Worm (Caenorhabditis elegans) whole organism, L4/young adult: ENCODE measurements around the gene idpc-2.
A peak's percentile ranks its signal among the peaks of the same experiment; 100 is the strongest.

Experiments
- W03F9.2 ChIP-seq: fragments of 150-350 bp; optimal IDR thresholded peaks from 2 replicates; lab custom pipeline; 2014; ENCODE audit warnings: missing biosample characterization, missing genetic modification characterization
- dao-5 ChIP-seq: sonication (generic microtip); optimal IDR thresholded peaks from 2 replicates; lab custom pipeline; 2016; ENCODE audit warnings: missing genotype, missing genetic modification characterization, moderate library complexity, missing compliant biosample characterization
- him-1 ChIP-seq: sonication (generic microtip); optimal IDR thresholded peaks from 2 replicates; lab custom pipeline; 2016; ENCODE audit warnings: missing genotype, missing genetic modification reagents, missing genetic modification characterization, missing compliant biosample characterization

idpc-2 gene

ce11 chrV:8653080-8653821 lies 32.1 kb upstream of the idpc-2 start:
- TF ChIP-seq dao-5 (tag; lab: Kevin White, UChicago) (no peak), him-1 (tag; lab: Kevin White, UChicago) (no peak), W03F9.2 (no peak)

- TF ChIP-seq dao-5 (tag; lab: Kevin White, UChicago): no peak
- TF ChIP-seq W03F9.2: no peak
- no peak for TF ChIP-seq him-1 (tag; lab: Kevin White, UChicago)
Observed at ce11 chrV:8652177-8652576, 31.1 kb upstream of the idpc-2 start.

ce11 chrV:8651007-8651711 lies 30.0 kb upstream of the idpc-2 start:
- TF ChIP-seq W03F9.2 (peak; percentile 36), him-1 (tag; lab: Kevin White, UChicago) (no peak), dao-5 (tag; lab: Kevin White, UChicago) (no peak)

- TF ChIP-seq him-1 (tag; lab: Kevin White, UChicago): no peak
- no peak for TF ChIP-seq W03F9.2
- no peak for TF ChIP-seq dao-5 (tag; lab: Kevin White, UChicago)
Observed at ce11 chrV:8650365-8650764, 29.3 kb upstream of the idpc-2 start.

ce11 chrV:8648251-8648650 lies 27.1 kb upstream of the idpc-2 start:
- TF ChIP-seq him-1 (tag; lab: Kevin White, UChicago): no peak
- TF ChIP-seq W03F9.2: no peak
- no peak for TF ChIP-seq dao-5 (tag; lab: Kevin White, UChicago)

ce11 chrV:8643093-8643492 lies 22.0 kb upstream of the idpc-2 start, which contains the start of gene asp-13:
asp-13 (minus strand) TSS chrV:8643193.
- TF ChIP-seq dao-5 (tag; lab: Kevin White, UChicago): no peak
- TF ChIP-seq him-1 (tag; lab: Kevin White, UChicago): no peak
- TF ChIP-seq W03F9.2: no peak

- TF ChIP-seq dao-5 (tag; lab: Kevin White, UChicago) (no peak), W03F9.2 (no peak), him-1 (tag; lab: Kevin White, UChicago) (no peak)
Observed at ce11 chrV:8641266-8641665, 20.2 kb upstream of the idpc-2 start, which contains the start of gene F28A12.3. F28A12.3 (minus strand) TSS chrV:8641366.

- TF ChIP-seq W03F9.2 (no peak), dao-5 (tag; lab: Kevin White, UChicago) (no peak), him-1 (tag; lab: Kevin White, UChicago) (no peak)
Observed at ce11 chrV:8637666-8638271, 16.7 kb upstream of the idpc-2 start, which contains the start of the genes F28A12.10 and acd-4. F28A12.10 (minus strand) TSS chrV:8637766. acd-4 (plus strand) TSS chrV:8638221.

- TF ChIP-seq dao-5 (tag; lab: Kevin White, UChicago): no peak
Observed at ce11 chrV:8636907-8637306, 15.8 kb upstream of the idpc-2 start, which contains the start of gene grl-12. grl-12 (minus strand) TSS chrV:8637007.

ce11 chrV:8635575-8635974 lies 14.5 kb upstream of the idpc-2 start, which contains the start of gene oac-29:
oac-29 (minus strand) TSS chrV:8635675.
- TF ChIP-seq dao-5 (tag; lab: Kevin White, UChicago) (no peak), him-1 (tag; lab: Kevin White, UChicago) (no peak), W03F9.2 (no peak)

ce11 chrV:8632788-8633187 lies 11.7 kb upstream of the idpc-2 start:
- TF ChIP-seq dao-5 (tag; lab: Kevin White, UChicago) (no peak), W03F9.2 (no peak)

- TF ChIP-seq W03F9.2: peak; percentile 47
- TF ChIP-seq him-1 (tag; lab: Kevin White, UChicago): no peak
Observed at ce11 chrV:8631277-8631765, 10.2 kb upstream of the idpc-2 start, which contains the start of gene atg-18. atg-18 (minus strand) TSS chrV:8631327.

ce11 chrV:8629029-8629428 lies 7.9 kb upstream of the idpc-2 start, which contains the start of gene F41E6.12:
F41E6.12 (minus strand) TSS chrV:8629129.
- TF ChIP-seq dao-5 (tag; lab: Kevin White, UChicago): no peak
- TF ChIP-seq him-1 (tag; lab: Kevin White, UChicago): no peak
- no peak for TF ChIP-seq W03F9.2

- TF ChIP-seq W03F9.2 (no peak), dao-5 (tag; lab: Kevin White, UChicago) (no peak), him-1 (tag; lab: Kevin White, UChicago) (no peak)
Observed at ce11 chrV:8627580-8627979, 6.5 kb upstream of the idpc-2 start.
